Worm (Caenorhabditis elegans) whole organism, mixed stage, embryonic: ENCODE results near the gene B0252.5.

Experiments
- M03D4.4 ChIP-seq: sonication (generic microtip); optimal IDR thresholded peaks from 2 replicates; lab custom pipeline; 2017; ENCODE audit warnings: mild to moderate bottlenecking, missing genetic modification characterization, missing compliant biosample characterization
- bed-3 ChIP-seq: fragments of 200-800 bp; sonication (Bioruptor generic); optimal IDR thresholded peaks from 3 replicates; lab custom pipeline; 2018; ENCODE audit warnings: mild to moderate bottlenecking, missing genetic modification characterization, moderate library complexity, missing compliant biosample characterization
- ceh-39 ChIP-seq: fragments of 150-350 bp; optimal IDR thresholded peaks from 2 replicates; lab custom pipeline; 2014; ENCODE audit warnings: missing biosample characterization, missing genetic modification characterization
- ceh-43 ChIP-seq: fragments of 200-800 bp; sonication (Bioruptor generic); optimal IDR thresholded peaks from 2 replicates; lab custom pipeline; 2018; ENCODE audit warnings: mild to moderate bottlenecking, missing genetic modification characterization, moderate library complexity, missing compliant biosample characterization
- ceh-83 ChIP-seq: fragments of 200-800 bp; sonication (Bioruptor generic); optimal IDR thresholded peaks from 2 replicates; lab custom pipeline; 2018; ENCODE audit warnings: mild to moderate bottlenecking, missing genetic modification characterization, missing compliant biosample characterization
- ces-1 ChIP-seq: fragments of 150-350 bp; optimal IDR thresholded peaks from 2 replicates; lab custom pipeline; 2014; ENCODE audit warnings: missing biosample characterization, missing genetic modification reagents, missing genetic modification characterization
- cnd-1 ChIP-seq: fragments of 200-800 bp; sonication (Bioruptor generic); optimal IDR thresholded peaks from 2 replicates; lab custom pipeline; 2018; ENCODE audit warnings: mild to moderate bottlenecking, missing genetic modification characterization, missing compliant biosample characterization
- drap-1 ChIP-seq: fragments of 200-800 bp; sonication (Bioruptor generic); optimal IDR thresholded peaks from 3 replicates; lab custom pipeline; 2018; ENCODE audit warnings: mild to moderate bottlenecking, missing genetic modification characterization, missing compliant biosample characterization
- elt-1 ChIP-seq: sonication (generic microtip); optimal IDR thresholded peaks from 2 replicates; lab custom pipeline; 2017; ENCODE audit warnings: missing genetic modification characterization, mild to moderate bottlenecking, missing compliant biosample characterization, antibody characterized with exemption, moderate library complexity, borderline replicate concordance; ENCODE audit not compliant: insufficient read depth
- elt-3 ChIP-seq: fragments of 150-350 bp; optimal IDR thresholded peaks from 2 replicates; lab custom pipeline; 2014; ENCODE audit warnings: missing biosample characterization, missing genetic modification characterization
- flh-1 ChIP-seq: fragments of 200-800 bp; sonication (Bioruptor generic); optimal IDR thresholded peaks from 2 replicates; lab custom pipeline; 2018; ENCODE audit warnings: mild to moderate bottlenecking, missing genetic modification characterization, moderate library complexity, missing compliant biosample characterization
- ham-2 ChIP-seq: fragments of 200-800 bp; sonication (Bioruptor generic); optimal IDR thresholded peaks from 2 replicates; lab custom pipeline; 2018; ENCODE audit warnings: mild to moderate bottlenecking, missing genetic modification characterization, missing compliant biosample characterization
- lin-13 ChIP-seq: fragments of 150-350 bp; optimal IDR thresholded peaks from 2 replicates; lab custom pipeline; 2014; ENCODE audit warnings: missing biosample characterization, missing genetic modification characterization
- lin-32 ChIP-seq: fragments of 200-800 bp; sonication (Bioruptor generic); optimal IDR thresholded peaks from 2 replicates; lab custom pipeline; 2018; ENCODE audit warnings: mild to moderate bottlenecking, missing genetic modification characterization, missing compliant biosample characterization
- lsy-2 ChIP-seq: fragments of 150-350 bp; optimal IDR thresholded peaks from 2 replicates; lab custom pipeline; 2014; ENCODE audit warnings: missing biosample characterization, missing genetic modification characterization
- mab-5 ChIP-seq: fragments of 150-350 bp; optimal IDR thresholded peaks from 2 replicates; lab custom pipeline; 2014; ENCODE audit warnings: missing biosample characterization, missing genetic modification characterization
- mep-1 ChIP-seq: fragments of 150-350 bp; optimal IDR thresholded peaks from 2 replicates; lab custom pipeline; 2017; ENCODE audit warnings: missing biosample characterization, missing genetic modification reagents, missing genetic modification characterization, inconsistent platforms
- mls-2 ChIP-seq: sonication (generic microtip); optimal IDR thresholded peaks from 2 replicates; lab custom pipeline; 2016; ENCODE audit warnings: mild to moderate bottlenecking, missing genetic modification characterization, moderate library complexity, missing compliant biosample characterization
- nhr-12 ChIP-seq: fragments of 150-350 bp; optimal IDR thresholded peaks from 2 replicates; lab custom pipeline; 2014; ENCODE audit warnings: missing biosample characterization, missing genetic modification characterization
- nhr-237 ChIP-seq: fragments of 150-350 bp; optimal IDR thresholded peaks from 2 replicates; lab custom pipeline; 2014; ENCODE audit warnings: missing biosample characterization, missing genetic modification characterization
- nhr-28 ChIP-seq: fragments of 150-350 bp; optimal IDR thresholded peaks from 2 replicates; lab custom pipeline; 2014; ENCODE audit warnings: missing biosample characterization, missing genetic modification characterization
- pha-4 ChIP-seq: fragments of 150-350 bp; optimal IDR thresholded peaks from 2 replicates; lab custom pipeline; 2018; ENCODE audit warnings: missing biosample characterization, missing genetic modification reagents, missing genetic modification characterization
- sem-2 ChIP-seq: fragments of 200-800 bp; sonication (Bioruptor generic); optimal IDR thresholded peaks from 2 replicates; lab custom pipeline; 2018; ENCODE audit warnings: mild to moderate bottlenecking, missing genetic modification characterization, missing compliant biosample characterization
- snpc-4 ChIP-seq: fragments of 150-350 bp; optimal IDR thresholded peaks from 2 replicates; lab custom pipeline; 2014; ENCODE audit warnings: missing biosample characterization, missing genetic modification characterization
- sptf-1 ChIP-seq: sonication (generic microtip); optimal IDR thresholded peaks from 2 replicates; lab custom pipeline; 2017; ENCODE audit warnings: mild to moderate bottlenecking, missing genetic modification characterization, moderate library complexity, missing compliant biosample characterization
- tbx-8 ChIP-seq: fragments of 200-800 bp; sonication (Bioruptor generic); optimal IDR thresholded peaks from 2 replicates; lab custom pipeline; 2018; ENCODE audit warnings: mild to moderate bottlenecking, missing genetic modification characterization, moderate library complexity, missing compliant biosample characterization
- unc-120 ChIP-seq: sonication (generic microtip); optimal IDR thresholded peaks from 2 replicates; lab custom pipeline; 2017; ENCODE audit warnings: missing genetic modification characterization, missing compliant biosample characterization; ENCODE audit not compliant: poor library complexity, severe bottlenecking
- unc-39 ChIP-seq: fragments of 150-350 bp; optimal IDR thresholded peaks from 2 replicates; lab custom pipeline; 2014; ENCODE audit warnings: missing biosample characterization, missing genetic modification characterization
- unc-62 ChIP-seq: fragments of 150-350 bp; optimal IDR thresholded peaks from 2 replicates; lab custom pipeline; 2014; ENCODE audit warnings: missing biosample characterization, missing genetic modification reagents, missing genetic modification characterization
- ztf-11 ChIP-seq: fragments of 150-350 bp; optimal IDR thresholded peaks from 2 replicates; lab custom pipeline; 2014; ENCODE audit warnings: missing biosample characterization, missing genetic modification characterization

B0252.5 gene

ce11 chrII:6923792-6924191 is 5.1 kb upstream of the B0252.5 start:
- TF ChIP-seq mep-1 (tag; lab: Kevin White, UChicago), result no peak
- TF ChIP-seq lsy-2 (tag; lab: Kevin White, UChicago), result peak; percentile 40

ce11 chrII:6919363-6919851 is 729 bp upstream of the B0252.5 start, which contains the start of gene B0252.1:
TSS of gene B0252.1 (plus strand) at chrII:6919680.
- no peak for TF ChIP-seq ceh-39
- no peak for TF ChIP-seq ham-2 (GFP tag; lab: Kevin White, UChicago)
- TF ChIP-seq nhr-12 (tag; lab: Kevin White, UChicago), result no peak
- TF ChIP-seq lin-32 (GFP tag; lab: Kevin White, UChicago), result no peak
- TF ChIP-seq bed-3 (GFP tag; lab: Kevin White, UChicago), result no peak
- no peak for TF ChIP-seq sem-2 (GFP tag; lab: Kevin White, UChicago)
- no peak for TF ChIP-seq sptf-1 (tag; lab: Kevin White, UChicago)
- no peak for TF ChIP-seq ceh-83
- no peak for TF ChIP-seq snpc-4 (tag; lab: Kevin White, UChicago)
- no peak for TF ChIP-seq elt-3 (tag; lab: Kevin White, UChicago)
- TF ChIP-seq flh-1 (GFP tag; lab: Kevin White, UChicago), result no peak
- TF ChIP-seq ceh-43 (GFP tag; lab: Kevin White, UChicago), result no peak

ce11 chrII:6917710-6918109 is 968 bp downstream of the B0252.5 start, which contains the start of gene B0252.11:
TSS of gene B0252.11 (minus strand) at chrII:6917810.
- TF ChIP-seq snpc-4 (tag; lab: Kevin White, UChicago) (no peak), unc-39 (tag; lab: Kevin White, UChicago) (no peak), drap-1 (GFP tag; lab: Kevin White, UChicago) (no peak), ham-2 (GFP tag; lab: Kevin White, UChicago) (no peak), nhr-237 (tag; lab: Kevin White, UChicago) (no peak), nhr-28 (no peak), lin-32 (GFP tag; lab: Kevin White, UChicago) (no peak), M03D4.4 (tag; lab: Kevin White, UChicago) (no peak), bed-3 (GFP tag; lab: Kevin White, UChicago) (no peak), mab-5 (tag; lab: Kevin White, UChicago) (no peak), nhr-12 (tag; lab: Kevin White, UChicago) (no peak), lsy-2 (tag; lab: Kevin White, UChicago) (no peak), elt-3 (tag; lab: Kevin White, UChicago) (no peak), unc-62 (no peak), sptf-1 (tag; lab: Kevin White, UChicago) (no peak), ces-1 (GFP tag; lab: Kevin White, UChicago) (no peak), tbx-8 (GFP tag; lab: Kevin White, UChicago) (no peak), cnd-1 (tag; lab: Kevin White, UChicago) (no peak), unc-120 (no peak)

ce11 chrII:6915875-6916274 is 2.8 kb downstream of the B0252.5 start, which contains the start of gene B0252.8:
TSS of gene B0252.8 (plus strand) at chrII:6916166.
- no peak for TF ChIP-seq sem-2 (GFP tag; lab: Kevin White, UChicago)
- TF ChIP-seq lsy-2 (tag; lab: Kevin White, UChicago), result no peak
- no peak for TF ChIP-seq lin-13
- TF ChIP-seq ces-1 (GFP tag; lab: Kevin White, UChicago), result peak; percentile 13
- no peak for TF ChIP-seq ceh-83

ce11 chrII:6913309-6913708 is 5.4 kb downstream of the B0252.5 start, which contains the start of gene cyn-10:
TSS of gene cyn-10 (minus strand) at chrII:6913365.
- TF ChIP-seq elt-1 (tag; lab: Kevin White, UChicago) (no peak), ztf-11 (no peak), ces-1 (GFP tag; lab: Kevin White, UChicago) (peak; percentile 37), pha-4 (tag; lab: Kevin White, UChicago) (no peak), mls-2 (tag; lab: Kevin White, UChicago) (no peak), unc-62 (no peak), ham-2 (GFP tag; lab: Kevin White, UChicago) (no peak), mep-1 (tag; lab: Kevin White, UChicago) (peak; percentile 13), mab-5 (tag; lab: Kevin White, UChicago) (no peak), nhr-237 (tag; lab: Kevin White, UChicago) (no peak), tbx-8 (GFP tag; lab: Kevin White, UChicago) (no peak), lin-32 (GFP tag; lab: Kevin White, UChicago) (peak; percentile 30), lin-13 (no peak), cnd-1 (tag; lab: Kevin White, UChicago) (peak; percentile 62)
